Worm (Caenorhabditis elegans) whole organism, L4/young adult: ENCODE results near the gene ser-4.

Experiments used
- W03F9.2 ChIP-seq: fragments of 150-350 bp; optimal IDR thresholded peaks from 2 replicates; lab custom pipeline; 2014; ENCODE audit warnings: missing biosample characterization, missing genetic modification characterization
- dao-5 ChIP-seq: sonication (generic microtip); optimal IDR thresholded peaks from 2 replicates; lab custom pipeline; 2016; ENCODE audit warnings: missing genotype, missing genetic modification characterization, moderate library complexity, missing compliant biosample characterization
- him-1 ChIP-seq: sonication (generic microtip); optimal IDR thresholded peaks from 2 replicates; lab custom pipeline; 2016; ENCODE audit warnings: missing genotype, missing genetic modification reagents, missing genetic modification characterization, missing compliant biosample characterization

The ser-4 gene

DNA sequence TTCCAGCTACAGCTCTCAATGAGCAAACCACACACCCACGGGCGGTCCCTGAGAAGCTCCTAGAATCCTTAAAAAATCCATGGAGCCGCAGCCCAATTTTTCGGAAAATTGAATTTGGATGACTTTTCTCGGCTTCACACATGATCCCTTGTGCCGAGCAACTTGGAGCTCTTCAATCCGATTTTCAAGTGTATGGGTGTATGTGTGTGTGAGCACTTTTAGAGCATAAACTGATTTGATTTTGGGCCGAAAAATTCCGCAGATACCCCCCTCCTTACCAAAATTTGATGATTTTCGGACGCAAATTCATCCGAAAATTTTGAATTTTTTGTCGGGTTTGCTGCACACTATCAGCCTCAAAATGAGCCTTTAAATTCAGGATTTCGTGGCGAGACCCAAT, 1.1 kb downstream of the ser-4 start:
- TF ChIP-seq W03F9.2 (no peak), him-1 (tag; lab: Kevin White, UChicago) (no peak), dao-5 (tag; lab: Kevin White, UChicago) (no peak)

DNA sequence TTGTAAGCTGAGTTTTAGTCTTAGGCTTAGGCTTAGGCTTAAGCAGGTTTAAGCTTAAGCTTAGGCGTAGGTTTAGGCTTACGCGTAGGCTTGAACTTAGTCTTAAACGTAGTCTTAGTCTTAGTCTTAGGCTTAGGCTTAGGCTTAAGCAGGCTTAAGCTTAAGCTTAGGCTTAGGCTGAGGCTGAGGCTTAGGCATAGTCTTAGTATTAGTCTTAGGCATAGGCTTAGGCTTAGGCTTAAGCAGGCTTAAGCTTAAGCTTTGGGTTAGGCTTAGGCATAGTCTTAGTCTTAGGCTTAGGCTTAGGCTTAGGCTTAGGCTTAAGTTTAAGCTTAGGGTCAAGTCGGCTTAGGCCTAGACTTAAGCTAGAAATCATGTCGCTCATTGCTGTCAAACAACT, 14.1 kb downstream of the ser-4 start:
- TF ChIP-seq W03F9.2, result no peak
- TF ChIP-seq him-1 (tag; lab: Kevin White, UChicago), result no peak
- TF ChIP-seq dao-5 (tag; lab: Kevin White, UChicago), result no peak

DNA sequence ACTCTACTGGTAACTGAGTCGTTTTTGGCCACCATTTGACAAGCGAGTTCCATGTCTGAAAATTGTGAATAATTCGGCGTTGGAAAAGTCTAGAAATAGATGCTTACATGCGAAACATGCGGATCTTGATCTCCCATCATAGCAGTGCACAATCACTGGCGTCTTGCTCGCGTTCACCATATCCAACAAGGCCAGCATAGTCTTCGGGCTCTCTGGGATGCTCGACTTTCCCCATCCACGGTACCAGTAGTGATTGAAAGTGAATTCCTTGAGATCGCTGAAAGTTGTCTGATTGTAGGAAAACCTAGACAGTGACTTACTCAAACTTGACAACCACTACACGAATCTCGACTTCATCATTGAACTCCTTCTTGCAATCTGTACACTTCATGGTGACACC, 15.1 kb downstream of the ser-4 start:
- no peak for TF ChIP-seq dao-5 (tag; lab: Kevin White, UChicago)
- no peak for TF ChIP-seq W03F9.2
- no peak for TF ChIP-seq him-1 (tag; lab: Kevin White, UChicago)

DNA sequence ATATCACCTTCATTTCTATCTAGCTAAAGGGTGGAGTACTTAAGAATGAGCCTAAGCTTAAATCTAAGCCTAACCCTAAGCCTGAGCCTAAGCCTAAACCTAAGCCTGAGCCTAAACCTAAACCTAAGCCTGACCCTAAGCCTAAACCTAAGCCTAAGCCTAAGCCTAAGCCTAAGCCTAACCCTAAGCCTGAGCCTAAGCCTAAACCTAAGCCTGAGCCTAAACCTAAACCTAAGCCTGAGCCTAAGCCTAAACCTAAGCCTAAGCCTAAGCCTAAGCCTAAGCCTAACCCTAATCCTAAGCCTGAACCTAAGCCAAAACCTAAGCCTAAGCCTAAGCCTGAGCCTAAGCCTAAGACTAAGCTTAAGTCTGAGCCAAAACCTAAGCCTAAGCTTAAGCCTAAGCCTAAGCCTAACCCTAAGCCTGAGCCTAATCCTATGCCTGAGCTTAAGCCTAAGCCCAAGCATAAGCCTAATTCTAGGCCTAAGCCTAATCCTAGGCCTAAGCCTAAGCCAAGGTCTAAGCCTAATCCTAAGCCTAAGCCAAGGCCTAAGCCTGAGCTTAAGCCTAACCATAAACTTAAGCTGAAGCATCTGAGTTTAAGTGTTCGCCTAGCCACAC, 18.8 kb downstream of the ser-4 start:
- TF ChIP-seq dao-5 (tag; lab: Kevin White, UChicago) (no peak), him-1 (tag; lab: Kevin White, UChicago) (no peak), W03F9.2 (no peak)

DNA sequence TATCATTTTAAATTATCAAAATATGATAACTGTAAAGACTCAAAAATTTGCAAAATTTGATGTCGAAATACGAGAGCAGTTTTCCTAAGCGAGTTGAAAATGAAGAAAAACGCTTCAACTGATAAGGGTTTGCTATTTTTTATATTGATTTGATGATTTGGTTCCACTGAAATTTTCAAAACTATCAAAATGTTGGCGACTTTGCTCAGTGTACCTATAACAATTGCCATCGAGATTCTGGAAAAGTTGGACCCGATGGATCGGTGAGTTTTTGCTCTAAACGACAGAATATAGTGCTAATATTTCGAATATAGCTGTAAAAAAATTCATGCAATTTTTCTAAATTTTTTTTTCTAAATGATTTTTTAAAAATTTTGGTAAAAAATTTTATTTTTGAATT, 27.1 kb downstream of the ser-4 start, which contains the start of the genes fbxa-13 and Y22D7AR.2:
Gene fbxa-13 (minus strand): TSS at position 101 of the 400 bp plus-strand sequence.
Gene Y22D7AR.2 (plus strand): TSS at position 148 of the 400 bp plus-strand sequence.
- TF ChIP-seq him-1 (tag; lab: Kevin White, UChicago) (no peak), W03F9.2 (no peak), dao-5 (tag; lab: Kevin White, UChicago) (no peak)

DNA sequence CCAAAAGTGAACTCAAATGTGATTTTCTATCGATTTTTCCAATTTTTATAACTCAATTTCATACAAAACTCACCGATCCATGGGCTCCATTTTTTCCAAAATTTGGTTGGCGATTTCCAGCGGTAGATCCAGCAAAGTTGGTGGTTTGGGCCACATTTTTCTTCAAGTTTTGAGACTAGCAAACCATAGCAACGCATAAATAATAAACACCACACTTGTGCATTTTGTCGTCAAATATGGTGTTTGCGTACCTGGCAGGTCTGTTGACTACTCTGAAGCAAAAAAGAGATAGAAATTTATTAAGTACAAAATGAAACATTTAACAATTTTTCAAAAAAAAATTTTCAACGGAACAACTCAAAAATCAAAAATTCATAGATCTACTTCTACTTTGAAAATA, 27.6 kb downstream of the ser-4 start:
- TF ChIP-seq dao-5 (tag; lab: Kevin White, UChicago) (no peak), W03F9.2 (no peak), him-1 (tag; lab: Kevin White, UChicago) (no peak)

DNA sequence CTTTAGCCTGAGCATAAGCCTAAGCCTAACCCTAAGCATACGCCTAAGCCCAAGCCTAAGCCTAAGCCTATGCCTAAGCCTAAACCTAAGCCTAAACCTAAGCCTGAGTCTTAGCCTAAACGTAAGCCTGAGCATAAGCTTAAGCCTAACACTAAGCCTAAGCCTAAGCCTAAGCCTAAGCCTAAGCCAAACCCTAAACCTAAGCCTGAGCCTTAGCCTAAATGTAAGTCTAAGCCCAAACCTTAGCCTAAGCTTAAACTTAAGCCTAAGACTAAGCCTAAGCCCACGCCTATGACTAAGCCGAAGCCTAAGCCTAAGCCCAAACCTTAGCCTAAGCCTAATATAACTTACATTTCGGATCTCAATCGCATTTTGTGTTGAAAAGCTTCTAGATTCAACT, 28.9 kb downstream of the ser-4 start:
- TF ChIP-seq W03F9.2 (no peak), dao-5 (tag; lab: Kevin White, UChicago) (no peak), him-1 (tag; lab: Kevin White, UChicago) (no peak)

DNA sequence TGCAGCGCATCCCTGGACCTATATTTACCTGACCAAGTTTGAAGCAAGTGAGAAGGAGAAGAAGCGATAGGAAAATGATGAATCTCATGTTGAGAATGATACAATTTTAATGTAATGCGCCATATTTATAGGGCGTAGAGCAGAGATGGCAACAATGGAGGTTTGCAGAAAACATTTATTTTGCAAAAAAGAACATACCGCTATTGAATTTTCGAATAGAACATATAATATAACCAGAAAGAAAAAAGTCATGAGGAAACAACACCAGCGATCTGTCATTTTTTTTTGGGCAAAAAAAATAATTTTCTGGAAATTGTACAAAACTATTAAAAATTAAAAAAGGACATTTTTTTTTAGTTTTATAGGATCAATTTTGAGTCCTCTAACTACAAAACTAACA, 30.6 kb downstream of the ser-4 start, which contains the start of gene spex-3:
Gene spex-3 (minus strand): TSS at position 101 of the 400 bp plus-strand sequence.
- TF ChIP-seq him-1 (tag; lab: Kevin White, UChicago) (no peak), W03F9.2 (no peak), dao-5 (tag; lab: Kevin White, UChicago) (no peak)

DNA sequence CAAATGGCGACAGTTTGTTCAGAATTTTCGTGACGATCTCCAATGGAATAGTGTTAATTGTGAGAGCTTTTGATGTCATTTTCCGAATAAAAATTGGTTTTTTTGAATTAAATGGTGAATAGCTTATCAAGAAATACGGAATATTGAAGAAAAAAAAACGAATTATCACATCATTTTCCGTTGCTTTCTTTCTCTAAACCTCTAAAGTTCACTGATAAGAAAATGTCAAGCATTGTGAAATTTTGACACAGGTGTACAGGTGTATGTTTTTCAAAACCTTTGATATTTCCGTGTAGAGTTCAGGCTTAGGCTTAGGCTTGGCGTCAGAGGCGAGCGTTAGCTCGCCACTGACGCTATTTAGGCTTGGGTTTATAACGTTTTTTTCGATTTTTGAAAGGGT, 34.1 kb downstream of the ser-4 start, which contains the start of gene fbxa-74:
Gene fbxa-74 (minus strand): TSS at position 145 of the 400 bp plus-strand sequence.
- no peak for TF ChIP-seq W03F9.2
- TF ChIP-seq him-1 (tag; lab: Kevin White, UChicago), result no peak
- TF ChIP-seq dao-5 (tag; lab: Kevin White, UChicago), result no peak

DNA sequence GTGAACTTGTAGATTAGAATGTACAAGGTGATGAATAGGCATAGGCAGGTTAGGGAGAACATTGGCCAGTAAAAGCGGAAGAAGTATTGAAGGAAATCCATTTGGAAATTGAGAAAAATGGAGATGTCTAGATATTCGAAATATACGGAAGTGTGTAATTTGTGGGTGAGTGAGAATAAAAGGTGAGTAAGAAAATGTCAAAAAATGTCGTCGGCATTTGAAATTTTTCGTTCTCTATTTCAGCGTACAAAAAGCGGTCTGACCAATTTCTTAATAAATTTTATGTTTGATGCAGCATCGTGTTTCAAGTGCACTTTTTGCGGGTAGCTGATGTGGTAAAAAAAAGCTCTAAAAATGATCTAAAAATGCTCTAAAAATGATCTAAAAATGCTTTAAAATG, 37.9 kb downstream of the ser-4 start, which contains the start of gene srd-64:
Gene srd-64 (minus strand): TSS at position 101 of the 400 bp plus-strand sequence.
- no peak for TF ChIP-seq him-1 (tag; lab: Kevin White, UChicago)
- TF ChIP-seq dao-5 (tag; lab: Kevin White, UChicago), result no peak
- TF ChIP-seq W03F9.2, result no peak

DNA sequence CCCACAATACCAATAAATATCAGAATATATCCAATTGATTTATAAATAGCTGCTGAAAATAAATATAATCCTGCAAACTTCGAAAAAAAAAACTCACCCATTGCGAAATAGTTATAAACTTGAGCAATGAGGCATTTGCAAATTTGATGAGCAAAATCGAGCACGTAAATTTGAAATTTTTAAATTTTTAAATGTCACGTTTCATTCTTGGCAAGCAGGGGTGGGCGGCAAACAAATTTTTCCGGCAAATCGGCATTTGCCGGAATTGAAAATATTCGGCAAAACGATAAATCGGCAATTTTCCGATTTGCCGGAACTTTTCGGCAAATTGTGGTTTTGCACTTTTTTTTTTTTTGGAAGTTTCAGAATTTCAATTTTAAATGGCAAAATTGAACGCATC, 43.0 kb downstream of the ser-4 start, which contains the start of gene Y22D7AR.14:
Gene Y22D7AR.14 (minus strand): TSS at position 101 of the 400 bp plus-strand sequence.
- no peak for TF ChIP-seq him-1 (tag; lab: Kevin White, UChicago)
- no peak for TF ChIP-seq W03F9.2
- TF ChIP-seq dao-5 (tag; lab: Kevin White, UChicago), result no peak

DNA sequence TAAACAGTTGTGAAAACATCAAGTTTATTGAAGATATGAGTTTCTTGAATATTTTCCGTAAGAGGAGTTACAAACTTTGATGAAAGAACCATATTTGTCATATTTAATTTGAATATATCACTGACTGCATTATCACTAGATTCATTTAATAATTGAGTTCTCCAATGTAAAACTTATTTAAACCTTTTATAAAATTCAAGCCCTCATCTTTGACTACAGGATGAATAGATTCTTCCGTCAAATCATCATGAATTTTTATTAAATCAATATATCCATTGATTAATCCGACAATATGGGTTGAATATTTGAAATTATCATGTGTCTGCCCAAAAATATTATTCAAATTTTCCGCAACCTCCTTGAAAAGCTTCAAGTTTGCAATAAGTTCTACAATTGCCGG, 44.9 kb downstream of the ser-4 start, which contains the start of gene Y22D7AR.7:
Gene Y22D7AR.7 (minus strand): TSS at position 101 of the 400 bp plus-strand sequence.
- TF ChIP-seq W03F9.2, result no peak
- TF ChIP-seq him-1 (tag; lab: Kevin White, UChicago), result no peak
- TF ChIP-seq dao-5 (tag; lab: Kevin White, UChicago), result no peak

DNA sequence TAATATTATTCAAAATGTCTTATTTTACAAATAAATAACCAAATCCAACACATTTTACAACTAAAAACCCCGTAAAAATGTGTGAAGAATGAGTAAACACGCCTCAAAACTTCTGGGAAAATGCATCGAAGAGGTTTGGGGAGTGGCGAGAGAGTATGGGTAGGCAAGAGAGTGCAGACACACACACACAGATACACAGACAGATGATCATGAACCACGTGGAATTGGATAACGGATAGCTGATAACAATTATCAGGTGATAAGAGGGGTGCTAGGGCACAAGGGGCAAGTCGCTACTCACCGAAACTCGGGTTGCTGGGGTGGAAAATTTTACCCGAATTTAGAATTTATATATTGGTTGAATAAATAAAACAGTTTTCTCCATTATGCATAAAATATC, 50.6 kb downstream of the ser-4 start:
- TF ChIP-seq dao-5 (tag; lab: Kevin White, UChicago), result no peak
- TF ChIP-seq W03F9.2, result no peak
- TF ChIP-seq him-1 (tag; lab: Kevin White, UChicago), result no peak

DNA sequence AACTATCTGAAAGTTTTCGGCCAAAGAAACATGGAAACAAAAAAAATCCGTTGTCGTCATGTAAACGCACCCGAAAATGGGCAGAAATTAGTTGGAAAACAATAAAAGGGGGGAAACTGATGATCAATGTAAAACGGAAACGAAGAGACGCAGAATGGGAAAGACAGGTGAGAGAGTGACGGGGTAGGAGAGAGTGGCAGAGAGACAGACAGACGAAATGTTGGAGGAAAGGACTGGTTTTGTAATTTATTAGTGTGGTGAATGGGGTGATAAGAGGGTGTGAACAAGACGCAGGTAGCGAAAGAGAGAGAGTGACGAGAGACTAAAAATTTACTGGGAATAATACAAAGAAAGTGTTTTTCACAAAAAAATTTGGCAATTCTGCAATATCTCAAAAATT, 51.9 kb downstream of the ser-4 start:
- TF ChIP-seq W03F9.2 (no peak), him-1 (tag; lab: Kevin White, UChicago) (no peak), dao-5 (tag; lab: Kevin White, UChicago) (no peak)
